Fruit fly (Drosophila melanogaster) whole organism, embryonic: ENCODE data around the gene CG14718.

Experiments used
- Atf-2 ChIP-seq: fragments of 200-800 bp; sonication (Bioruptor generic); optimal IDR thresholded peaks from 2 replicates; lab custom pipeline; 2016; ENCODE audit warnings: missing biosample characterization, missing genetic modification characterization
- Atf3 ChIP-seq: fragments of 200-800 bp; sonication (Bioruptor generic); optimal IDR thresholded peaks from 3 replicates; lab custom pipeline; 2016; ENCODE audit warnings: missing biosample characterization, missing genetic modification characterization
- B-H2 ChIP-seq: fragments of 200-800 bp; sonication (Bioruptor generic); optimal IDR thresholded peaks from 2 replicates; lab custom pipeline; 2018; ENCODE audit warnings: missing biosample characterization, mild to moderate bottlenecking, missing genetic modification characterization
- Blimp-1 ChIP-seq: fragments of 200-800 bp; sonication (Bioruptor generic); optimal IDR thresholded peaks from 3 replicates; lab custom pipeline; 2018; ENCODE audit warnings: missing biosample characterization, missing genetic modification characterization, mild to moderate bottlenecking, moderate library complexity, missing genetic modification reagents
- CG12071 ChIP-seq: fragments of 200-800 bp; sonication (Bioruptor generic); optimal IDR thresholded peaks from 3 replicates; lab custom pipeline; 2018; ENCODE audit warnings: missing biosample characterization, mild to moderate bottlenecking, missing genetic modification characterization
- CG12942 ChIP-seq: fragments of 200-800 bp; sonication (Bioruptor generic); optimal IDR thresholded peaks from 3 replicates; lab custom pipeline; 2016; ENCODE audit warnings: missing biosample characterization, missing genetic modification characterization
- CG13287 ChIP-seq: fragments of 200-800 bp; sonication (Bioruptor generic); IDR thresholded peaks from 2 replicates; pipeline ENCODE4 v1.3.6; 2022; ENCODE audit warnings: missing biosample characterization, missing genetic modification characterization; ENCODE audit not compliant: partially characterized antibody
- CG14441 ChIP-seq: fragments of 200-800 bp; sonication (Bioruptor generic); IDR thresholded peaks from 2 replicates; pipeline ENCODE4 v1.3.6; 2022; ENCODE audit warnings: missing biosample characterization, missing genetic modification characterization
- CG14710 ChIP-seq: fragments of 200-800 bp; sonication (Bioruptor generic); optimal IDR thresholded peaks from 3 replicates; lab custom pipeline; 2019; ENCODE audit warnings: missing biosample characterization, mild to moderate bottlenecking, missing genetic modification characterization, moderate library complexity
- CG14860 ChIP-seq: fragments of 200-800 bp; sonication (Bioruptor generic); IDR thresholded peaks from 3 replicates; pipeline ENCODE4 v1.3.6; 2022; ENCODE audit warnings: missing biosample characterization, missing genetic modification characterization; ENCODE audit not compliant: partially characterized antibody
- CG14965 ChIP-seq: fragments of 200-800 bp; sonication (Bioruptor generic); optimal IDR thresholded peaks from 2 replicates; lab custom pipeline; 2016; ENCODE audit warnings: missing biosample characterization, missing genetic modification characterization, borderline replicate concordance
- CG17612 ChIP-seq: fragments of 200-800 bp; sonication (Bioruptor generic); IDR thresholded peaks from 2 replicates; pipeline ENCODE4 v1.3.6; 2022; ENCODE audit warnings: missing biosample characterization, missing genetic modification characterization
- CG17802 ChIP-seq: fragments of 200-800 bp; sonication (Bioruptor generic); optimal IDR thresholded peaks from 2 replicates; lab custom pipeline; 2018; ENCODE audit warnings: missing biosample characterization, mild to moderate bottlenecking, missing genetic modification characterization, moderate library complexity
- CG1792 ChIP-seq: fragments of 200-800 bp; sonication (Bioruptor generic); optimal IDR thresholded peaks from 2 replicates; lab custom pipeline; 2016; ENCODE audit warnings: missing biosample characterization, missing genetic modification characterization
- CG18011 ChIP-seq: fragments of 200-800 bp; sonication (Bioruptor generic); optimal IDR thresholded peaks from 2 replicates; lab custom pipeline; 2017; ENCODE audit warnings: missing biosample characterization, missing genetic modification characterization, mild to moderate bottlenecking, moderate library complexity, missing genotype
- CG18619 ChIP-seq: fragments of 200-800 bp; sonication (Bioruptor generic); optimal IDR thresholded peaks from 3 replicates; lab custom pipeline; 2017; ENCODE audit warnings: missing biosample characterization, mild to moderate bottlenecking, missing genetic modification characterization
- CG2889 ChIP-seq: fragments of 200-800 bp; sonication (Bioruptor generic); IDR thresholded peaks from 3 replicates; pipeline ENCODE4 v1.3.6; 2022; ENCODE audit warnings: missing biosample characterization, missing genetic modification characterization
- CG34422 ChIP-seq: fragments of 200-800 bp; sonication (Bioruptor generic); IDR thresholded peaks from 3 replicates; pipeline ENCODE4 v1.3.6; 2022; ENCODE audit warnings: missing biosample characterization, missing genetic modification characterization
- CG4404 ChIP-seq: fragments of 200-800 bp; sonication (Bioruptor generic); IDR thresholded peaks from 2 replicates; pipeline ENCODE4 v1.3.6; 2022; ENCODE audit warnings: missing biosample characterization, missing genetic modification characterization
- CG5953 ChIP-seq: fragments of 200-800 bp; sonication (Bioruptor generic); IDR thresholded peaks from 2 replicates; pipeline ENCODE4 v1.3.6; 2022; ENCODE audit warnings: missing biosample characterization, missing genetic modification characterization
- CG6175 ChIP-seq: fragments of 200-800 bp; sonication (Bioruptor generic); IDR thresholded peaks from 3 replicates; pipeline ENCODE4 v1.3.6; 2022; ENCODE audit warnings: missing biosample characterization, missing genetic modification characterization
- CG6791 ChIP-seq: fragments of 200-800 bp; sonication (Bioruptor generic); IDR thresholded peaks from 3 replicates; pipeline ENCODE4 v1.3.6; 2022; ENCODE audit warnings: missing biosample characterization, missing genetic modification characterization; ENCODE audit not compliant: partially characterized antibody
- CG8089 ChIP-seq: fragments of 200-800 bp; sonication (Bioruptor generic); optimal IDR thresholded peaks from 3 replicates; lab custom pipeline; 2016; ENCODE audit warnings: missing biosample characterization, missing genetic modification characterization
- CG9437 ChIP-seq: fragments of 200-800 bp; sonication (Bioruptor generic); optimal IDR thresholded peaks from 2 replicates; lab custom pipeline; 2018; ENCODE audit warnings: missing biosample characterization, mild to moderate bottlenecking, missing genetic modification characterization
- CG9609 ChIP-seq: fragments of 200-800 bp; sonication (Bioruptor generic); optimal IDR thresholded peaks from 3 replicates; lab custom pipeline; 2016; ENCODE audit warnings: missing biosample characterization, missing genetic modification characterization
- CG9817 ChIP-seq: fragments of 200-800 bp; sonication (Bioruptor generic); optimal IDR thresholded peaks from 2 replicates; lab custom pipeline; 2018; ENCODE audit warnings: missing biosample characterization, mild to moderate bottlenecking, missing genetic modification characterization, moderate library complexity
- Dad ChIP-seq: fragments of 200-800 bp; sonication (Bioruptor generic); optimal IDR thresholded peaks from 3 replicates; lab custom pipeline; 2016; ENCODE audit warnings: missing biosample characterization, missing genetic modification characterization
- HmgD ChIP-seq: fragments of 200-800 bp; sonication (Bioruptor generic); optimal IDR thresholded peaks from 3 replicates; lab custom pipeline; 2016; ENCODE audit warnings: missing biosample characterization, missing genetic modification characterization
- Jarid2 ChIP-seq: fragments of 200-800 bp; sonication (Bioruptor generic); optimal IDR thresholded peaks from 3 replicates; lab custom pipeline; 2017; ENCODE audit warnings: mild to moderate bottlenecking, missing biosample characterization, missing genetic modification reagents, missing genetic modification characterization
- Lpt ChIP-seq: fragments of >200 bp; optimal IDR thresholded peaks from 2 replicates; lab custom pipeline; 2018; ENCODE audit warnings: missing biosample characterization, missing genetic modification characterization
- NK7.1 ChIP-seq: fragments of 200-800 bp; sonication (Bioruptor generic); optimal IDR thresholded peaks from 3 replicates; lab custom pipeline; 2016; ENCODE audit warnings: missing biosample characterization, missing genetic modification characterization
- Oli ChIP-seq: fragments of 200-800 bp; sonication (Bioruptor generic); optimal IDR thresholded peaks from 2 replicates; lab custom pipeline; 2018; ENCODE audit warnings: missing biosample characterization, mild to moderate bottlenecking, missing genetic modification characterization, moderate library complexity
- Ravus ChIP-seq: fragments of 200-800 bp; sonication (Bioruptor generic); IDR thresholded peaks from 2 replicates; pipeline ENCODE4 v1.3.6; 2022; ENCODE audit warnings: missing biosample characterization, missing genetic modification characterization
- Six4 ChIP-seq: fragments of 200-800 bp; sonication (Bioruptor generic); optimal IDR thresholded peaks from 2 replicates; lab custom pipeline; 2016; ENCODE audit warnings: missing biosample characterization, missing genetic modification characterization
- Sox102F ChIP-seq: fragments of 200-800 bp; sonication (Bioruptor generic); optimal IDR thresholded peaks from 2 replicates; lab custom pipeline; 2018; ENCODE audit warnings: missing biosample characterization, mild to moderate bottlenecking, missing genetic modification characterization, moderate library complexity
- Usf ChIP-seq: fragments of 200-800 bp; sonication (Bioruptor generic); optimal IDR thresholded peaks from 2 replicates; lab custom pipeline; 2017; ENCODE audit warnings: missing genotype, missing biosample characterization, missing genetic modification characterization
- Vsx1 ChIP-seq: fragments of 200-800 bp; sonication (Bioruptor generic); optimal IDR thresholded peaks from 2 replicates; lab custom pipeline; 2017; ENCODE audit warnings: missing biosample characterization, mild to moderate bottlenecking, missing genetic modification characterization, missing genetic modification reagents
- ab ChIP-seq: fragments of 200-800 bp; sonication (Bioruptor generic); optimal IDR thresholded peaks from 2 replicates; lab custom pipeline; 2016; ENCODE audit warnings: missing biosample characterization, missing genetic modification characterization
- cas ChIP-seq: fragments of 200-800 bp; sonication (Bioruptor generic); IDR thresholded peaks from 2 replicates; pipeline ENCODE4 v1.3.6; 2022; ENCODE audit warnings: missing biosample characterization, missing genetic modification characterization
- dan ChIP-seq: fragments of 200-800 bp; sonication (Bioruptor generic); IDR thresholded peaks from 2 replicates; pipeline ENCODE4 v1.3.6; 2022; ENCODE audit warnings: missing biosample characterization, missing genetic modification characterization
- dpn ChIP-seq, 2 experiments: fragments of 200-800 bp; sonication (Bioruptor generic); optimal IDR thresholded peaks; 3 replicates each; lab custom pipeline; 2016; ENCODE audit warnings: missing biosample characterization in 2 of 2, missing genetic modification characterization in 2 of 2
- fd64A ChIP-seq: fragments of 200-800 bp; sonication (Bioruptor generic); optimal IDR thresholded peaks from 3 replicates; lab custom pipeline; 2018; ENCODE audit warnings: missing biosample characterization, mild to moderate bottlenecking, missing genetic modification characterization
- kni ChIP-seq: fragments of 200-800 bp; sonication (Bioruptor generic); optimal IDR thresholded peaks from 3 replicates; lab custom pipeline; 2017; ENCODE audit warnings: mild to moderate bottlenecking, missing biosample characterization, missing genetic modification reagents, missing genetic modification characterization
- oc ChIP-seq: fragments of 200-800 bp; sonication (Bioruptor generic); optimal IDR thresholded peaks from 2 replicates; lab custom pipeline; 2018; ENCODE audit warnings: missing biosample characterization, mild to moderate bottlenecking, missing genetic modification characterization, moderate library complexity
- pfk ChIP-seq: fragments of 200-800 bp; sonication (Bioruptor generic); optimal IDR thresholded peaks from 2 replicates; lab custom pipeline; 2018; ENCODE audit warnings: missing biosample characterization, mild to moderate bottlenecking, missing genetic modification characterization, moderate library complexity
- repo ChIP-seq: fragments of 200-800 bp; sonication (Bioruptor generic); optimal IDR thresholded peaks from 2 replicates; lab custom pipeline; 2016; ENCODE audit warnings: missing biosample characterization, missing genetic modification characterization
- run ChIP-seq: fragments of 200-800 bp; sonication (Bioruptor generic); optimal IDR thresholded peaks from 3 replicates; lab custom pipeline; 2018; ENCODE audit warnings: missing biosample characterization, mild to moderate bottlenecking, missing genetic modification characterization
- stwl ChIP-seq: fragments of 200-800 bp; sonication (Bioruptor generic); optimal IDR thresholded peaks from 3 replicates; lab custom pipeline; 2018; ENCODE audit warnings: missing biosample characterization, mild to moderate bottlenecking, missing genetic modification characterization, moderate library complexity
- unc-4 ChIP-seq: fragments of 200-800 bp; sonication (Bioruptor generic); IDR thresholded peaks from 2 replicates; pipeline ENCODE4 v1.3.6; 2022; ENCODE audit warnings: missing biosample characterization, missing genetic modification characterization; ENCODE audit not compliant: partially characterized antibody
- wdn ChIP-seq: fragments of 200-800 bp; sonication (Bioruptor generic); IDR thresholded peaks from 2 replicates; pipeline ENCODE4 v1.3.6; 2022; ENCODE audit warnings: missing biosample characterization, missing genetic modification characterization

The CG14718 gene

DNA sequence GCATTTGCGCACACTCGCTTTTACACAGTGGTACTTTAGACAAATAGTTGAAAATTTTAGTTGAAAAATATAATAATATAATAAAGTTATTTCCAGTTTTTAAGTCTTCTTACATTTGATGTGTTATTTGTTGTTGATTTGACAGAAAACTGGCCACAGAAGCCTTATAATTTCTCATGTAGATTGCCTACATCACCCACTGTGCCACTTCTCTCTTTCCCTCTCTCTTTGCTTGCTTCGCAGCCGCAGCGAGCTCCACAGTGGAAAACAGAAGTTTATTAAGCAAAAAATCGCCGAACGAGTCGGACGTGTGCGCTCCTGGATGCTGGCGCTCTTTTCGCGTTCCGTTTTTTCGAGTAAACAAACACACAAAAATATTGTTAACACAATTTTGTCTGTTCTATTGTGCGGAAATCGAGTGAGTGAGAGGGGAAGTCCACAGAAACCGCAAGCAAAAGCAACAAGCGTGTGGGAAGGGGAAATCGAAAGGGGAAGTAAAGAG lies 44.5 kb upstream of the CG14718 start, which contains the start of gene CG42327 (continued):
- peak; percentile 88 for TF ChIP-seq CG2889 (GFP tag; lab: Robert Waterston, UW)
- peak; percentile 79 for TF ChIP-seq CG12071
- TF ChIP-seq Ravus: peak; percentile 66
- peak; percentile 98 for TF ChIP-seq oc (tag; lab: Kevin White, UChicago)
- peak; percentile 88 for TF ChIP-seq Six4 (GFP tag; lab: Kevin White, UChicago)
- TF ChIP-seq CG13287: peak; percentile 59
- peak; percentile 73 to 94 for TF ChIP-seq dpn (GFP tag; optimal IDR thresholded peaks at IDR 0.05; lab: Kevin White, UChicago)
- peak; percentile 64 for TF ChIP-seq NK7.1 (GFP tag; lab: Kevin White, UChicago)
- peak; percentile 20 for TF ChIP-seq CG14965 (GFP tag; lab: Kevin White, UChicago)
- peak; percentile 88 for TF ChIP-seq CG4404 (GFP tag; lab: Robert Waterston, UW)
- TF ChIP-seq CG5953 (GFP tag; lab: Robert Waterston, UW): peak; percentile 98
- TF ChIP-seq CG18619 (GFP tag; lab: Kevin White, UChicago): peak; percentile 88
- TF ChIP-seq CG9609 (GFP tag; lab: Kevin White, UChicago): peak; percentile 79
- peak; percentile 79 for TF ChIP-seq CG17802 (tag; lab: Kevin White, UChicago)
- TF ChIP-seq Oli (tag; lab: Kevin White, UChicago): peak; percentile 95
- TF ChIP-seq Lpt (GFP tag; lab: Kevin White, UChicago): no peak
- TF ChIP-seq B-H2 (GFP tag; lab: Kevin White, UChicago): peak; percentile 32
- TF ChIP-seq CG14441 (GFP tag; lab: Robert Waterston, UW): peak; percentile 94
- TF ChIP-seq unc-4 (GFP tag; lab: Robert Waterston, UW): no peak; the same call in 1 of the 2 replicates
- TF ChIP-seq Vsx1: peak; percentile 91
- peak; percentile 76 for TF ChIP-seq Atf3 (GFP tag; lab: Kevin White, UChicago)
- TF ChIP-seq CG34422 (GFP tag; lab: Robert Waterston, UW): peak; percentile 96
- TF ChIP-seq CG14860 (GFP tag; lab: Robert Waterston, UW): no peak
- peak; percentile 89 for TF ChIP-seq CG9437 (GFP tag; lab: Kevin White, UChicago)
- peak; percentile 78 for TF ChIP-seq CG17612 (GFP tag; lab: Robert Waterston, UW)
- TF ChIP-seq repo (GFP tag; lab: Kevin White, UChicago): peak; percentile 83
- peak; percentile 97 for TF ChIP-seq Blimp-1
- TF ChIP-seq CG6175 (GFP tag; lab: Robert Waterston, UW): peak; percentile 78; the same call in 2 of the 3 replicates
- TF ChIP-seq CG12942 (GFP tag; lab: Kevin White, UChicago): peak; percentile 85
- TF ChIP-seq HmgD: peak; percentile 58
- TF ChIP-seq CG9817: peak; percentile 59
- TF ChIP-seq CG6791 (GFP tag; lab: Robert Waterston, UW): peak; percentile 48; the same call in 1 of the 3 replicates
- peak; percentile 73 for TF ChIP-seq dan (GFP tag; lab: Robert Waterston, UW)
- TF ChIP-seq CG1792 (GFP tag; lab: Kevin White, UChicago): peak; percentile 65
- TF ChIP-seq kni (GFP tag; lab: Kevin White, UChicago): no peak
- peak; percentile 97 for TF ChIP-seq Sox102F (GFP tag; lab: Kevin White, UChicago)
- TF ChIP-seq Jarid2 (GFP tag; lab: Kevin White, UChicago): peak; percentile 89
- peak; percentile 61 for TF ChIP-seq Usf (GFP tag; lab: Kevin White, UChicago)
- TF ChIP-seq run (tag; lab: Kevin White, UChicago): peak; percentile 92
- peak; percentile 38 for TF ChIP-seq stwl
- TF ChIP-seq ab (GFP tag; lab: Kevin White, UChicago): no peak
- peak; percentile 78 for TF ChIP-seq cas (GFP tag; lab: Robert Waterston, UW)
- peak; percentile 82 for TF ChIP-seq Atf-2 (GFP tag; lab: Kevin White, UChicago)
- no peak for TF ChIP-seq pfk
- TF ChIP-seq CG14710 (tag; lab: Kevin White, UChicago): peak; percentile 91
- TF ChIP-seq wdn (GFP tag; lab: Robert Waterston, UW): peak; percentile 91
- TF ChIP-seq fd64A (GFP tag; lab: Kevin White, UChicago): peak; percentile 68
- peak; percentile 60 for TF ChIP-seq CG8089 (GFP tag; lab: Kevin White, UChicago)
- TF ChIP-seq Dad (GFP tag; lab: Kevin White, UChicago): peak; percentile 79
- peak; percentile 76 for TF ChIP-seq CG18011
